Worm (Caenorhabditis elegans): Measurements from ENCODE around the gene F49C12.4.
A peak's percentile ranks its signal among the peaks of the same experiment; 100 is the strongest.

The F49C12.4 gene

DNA sequence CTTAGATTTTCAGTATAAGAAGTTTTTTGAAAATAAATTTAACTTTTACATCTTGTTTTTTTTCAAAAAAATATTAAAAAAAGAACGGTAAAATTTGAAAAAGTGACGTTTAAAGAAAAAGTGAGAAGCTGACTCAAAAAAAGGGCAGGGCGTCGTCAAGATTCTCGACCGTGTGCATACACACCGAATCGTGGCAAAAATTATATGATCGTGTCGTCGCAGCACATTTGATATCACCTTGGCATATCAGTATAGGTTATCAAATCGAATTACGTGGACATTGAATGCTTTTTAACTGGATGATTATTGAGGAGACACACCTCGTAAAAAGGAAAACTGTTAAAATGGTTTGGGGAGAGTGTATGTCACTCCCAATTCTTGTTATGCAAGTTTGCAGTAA, 29.1 kb upstream of the F49C12.4 start:
- TF ChIP-seq daf-16 (GFP tag; optimal IDR thresholded peaks at IDR 0.05): peak in 1 of 2 experiments; percentile 2
- peak; percentile 59 for TF ChIP-seq daf-16 (tag; optimal IDR thresholded peaks at IDR 0.05)
- TF ChIP-seq mep-1 (tag; optimal IDR thresholded peaks at IDR 0.05): peak; percentile 21
- peak; percentile 24 for TF ChIP-seq nhr-102 (tag; optimal IDR thresholded peaks at IDR 0.05)
- peak; percentile 34 for TF ChIP-seq ama-1 (optimal IDR thresholded peaks at IDR 0.05)
- peak; percentile 11 for TF ChIP-seq mes-2 (tag; optimal IDR thresholded peaks at IDR 0.05; ENCODE audit: poor library complexity, severe bottlenecking)
- TF ChIP-seq snpc-1.2 (GFP tag; IDR thresholded peaks at IDR 0.05): no peak
- TF ChIP-seq T20F7.1 (GFP tag; optimal IDR thresholded peaks at IDR 0.05): peak; percentile 29
- peak; percentile 88 for TF ChIP-seq php-3 (GFP tag; IDR thresholded peaks at IDR 0.05)
- peak; percentile 5 for TF ChIP-seq hlh-30 (tag; optimal IDR thresholded peaks at IDR 0.05; ENCODE audit: insufficient read depth)
- TF ChIP-seq lir-3 (tag; optimal IDR thresholded peaks at IDR 0.05): no peak
- peak; percentile 82 for TF ChIP-seq nhr-77 (tag; optimal IDR thresholded peaks at IDR 0.05)
- no peak for TF ChIP-seq vab-7 (GFP tag; IDR thresholded peaks at IDR 0.05)
- TF ChIP-seq egl-43 (GFP tag; IDR thresholded peaks at IDR 0.05): no peak
- TF ChIP-seq lin-38 (GFP tag; IDR thresholded peaks at IDR 0.05): peak; percentile 39; the same call in 1 of the 2 replicates
- TF ChIP-seq snpc-4 (tag; optimal IDR thresholded peaks at IDR 0.05): no peak
- TF ChIP-seq nhr-28 (tag; optimal IDR thresholded peaks at IDR 0.05): peak; percentile 91
- 0 out of 2 replicates have a peak, but pooled peaks have one; percentile 27 for TF ChIP-seq lin-1 (GFP tag; IDR thresholded peaks at IDR 0.05)
- TF ChIP-seq aha-1 (tag): peak; percentile 58
- TF ChIP-seq dve-1 (tag; optimal IDR thresholded peaks at IDR 0.05; ENCODE audit: insufficient read depth): peak; percentile 73
- TF ChIP-seq mxl-3 (GFP tag; optimal IDR thresholded peaks at IDR 0.05): peak; percentile 53
- peak; percentile 97 for TF ChIP-seq pqm-1 (tag; optimal IDR thresholded peaks at IDR 0.05)
- 0 out of 2 replicates have a peak, but pooled peaks have one; percentile 40 for TF ChIP-seq nhr-41 (GFP tag; IDR thresholded peaks at IDR 0.05)
- TF ChIP-seq dmd-6 (GFP tag; IDR thresholded peaks at IDR 0.05): peak; percentile 80
- peak; percentile 79 for TF ChIP-seq hlh-11 (tag; optimal IDR thresholded peaks at IDR 0.05)

DNA sequence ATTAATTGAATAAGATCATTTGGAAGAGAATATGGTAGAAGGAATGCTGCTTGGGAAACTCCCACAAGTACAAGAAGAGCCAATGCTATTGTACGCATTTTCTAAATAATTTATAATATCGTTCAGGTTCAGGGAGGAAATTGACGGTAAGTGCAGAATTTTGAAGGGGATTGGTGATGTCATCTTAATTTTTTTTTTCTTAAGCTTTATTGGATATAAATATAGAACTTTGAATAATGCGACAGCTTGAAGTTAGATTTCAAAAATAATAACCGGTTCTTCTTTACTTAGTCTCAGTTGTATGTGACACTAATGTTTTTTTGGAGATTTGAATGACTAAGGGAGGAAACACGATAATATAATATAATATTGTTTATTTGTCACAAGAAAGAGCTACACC, 26.9 kb upstream of the F49C12.4 start, which contains the start of gene nspg-7.1:
Gene nspg-7.1, minus strand, starts transcription at position 101 of the 400 bp plus-strand sequence.
- TF ChIP-seq madf-5 (GFP tag; IDR thresholded peaks at IDR 0.05): no peak
- TF ChIP-seq fkh-10 (GFP tag; optimal IDR thresholded peaks at IDR 0.05): no peak
- no peak for TF ChIP-seq nhr-111 (GFP tag; optimal IDR thresholded peaks at IDR 0.05)
- no peak for TF ChIP-seq daf-19 (GFP tag; conservative IDR thresholded peaks at IDR 0.05)
- no peak for TF ChIP-seq ceh-44 (GFP tag; IDR thresholded peaks at IDR 0.05)
- TF ChIP-seq aha-1 (tag): no peak
- no peak for TF ChIP-seq set-16 (GFP tag; IDR thresholded peaks at IDR 0.05)

DNA sequence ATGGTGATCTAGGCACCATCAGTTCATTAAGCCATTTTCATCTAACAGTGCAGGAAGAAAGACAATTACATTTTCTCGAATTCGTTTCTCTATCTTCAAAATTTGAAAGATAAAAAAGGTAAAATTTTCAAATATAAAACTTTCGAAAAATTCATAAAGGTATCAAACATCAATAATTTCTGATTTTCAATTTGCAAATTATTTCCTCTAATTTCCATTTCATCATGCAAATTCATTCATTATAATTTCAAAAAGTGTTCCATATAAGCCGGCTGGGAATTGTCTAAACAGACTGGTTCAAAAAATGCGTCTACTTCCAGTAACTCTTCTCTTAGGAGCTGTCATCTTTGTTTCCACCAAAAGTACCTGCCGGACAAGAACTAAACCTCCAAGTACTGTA, 23.8 kb upstream of the F49C12.4 start, which contains the start of gene clec-183:
Gene clec-183, plus strand, starts transcription at position 301 of the 400 bp plus-strand sequence.
- TF ChIP-seq fos-1 (tag; optimal IDR thresholded peaks at IDR 0.05) (no peak), duxl-1 (tag; optimal IDR thresholded peaks at IDR 0.05; ENCODE audit: poor library complexity) (no peak)

DNA sequence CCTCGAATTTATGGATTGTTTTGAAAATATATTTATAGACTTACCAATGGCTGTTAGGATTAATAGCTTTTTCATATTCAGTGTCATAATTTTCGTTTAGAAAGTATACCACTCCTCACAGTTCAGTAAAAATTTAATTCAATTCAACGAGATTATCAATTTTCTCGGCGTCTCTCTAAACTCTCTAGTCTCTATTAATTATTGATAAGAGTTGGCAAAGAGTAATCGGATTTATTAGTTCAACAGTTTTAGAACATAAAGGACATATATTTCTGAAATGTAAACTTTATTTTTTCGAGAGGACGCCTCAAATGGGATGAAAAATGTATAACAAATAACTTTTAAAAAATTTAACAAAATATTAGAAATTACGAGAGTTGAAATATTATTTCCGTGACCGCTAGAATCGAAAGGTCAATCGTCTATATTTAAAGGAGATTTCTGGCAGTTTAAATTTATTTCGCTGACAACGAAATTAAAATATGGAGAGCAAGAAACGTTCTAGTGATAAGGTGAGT, 20.2 kb upstream of the F49C12.4 start, which contains the start of the genes nspg-11 and F49C12.15:
Gene nspg-11, minus strand, starts transcription at position 101 of the 518 bp plus-strand sequence.
Gene F49C12.15, plus strand, starts transcription at position 468 of the 518 bp plus-strand sequence.
- TF ChIP-seq madf-5 (GFP tag; IDR thresholded peaks at IDR 0.05): no peak
- TF ChIP-seq lin-39 (tag; optimal IDR thresholded peaks at IDR 0.05): no peak
- TF ChIP-seq ZK546.5 (tag; optimal IDR thresholded peaks at IDR 0.05): no peak
- TF ChIP-seq ztf-7 (tag; optimal IDR thresholded peaks at IDR 0.05): no peak
- TF ChIP-seq pqm-1 (tag; optimal IDR thresholded peaks at IDR 0.05): no peak
- no peak for TF ChIP-seq mdt-29 (GFP tag; IDR thresholded peaks at IDR 0.05)
- TF ChIP-seq snpc-4 (tag; optimal IDR thresholded peaks at IDR 0.05): no peak
- no peak for TF ChIP-seq madf-9 (GFP tag; conservative IDR thresholded peaks at IDR 0.05)
- no peak for TF ChIP-seq T26A8.4 (GFP tag; IDR thresholded peaks at IDR 0.05)
- no peak for TF ChIP-seq T20F7.1 (GFP tag; optimal IDR thresholded peaks at IDR 0.05)
- no peak for TF ChIP-seq nhr-6 (tag; optimal IDR thresholded peaks at IDR 0.05)
- no peak for TF ChIP-seq nhr-237 (tag; optimal IDR thresholded peaks at IDR 0.05)
- no peak for TF ChIP-seq ceh-44 (GFP tag; IDR thresholded peaks at IDR 0.05)
- no peak for TF ChIP-seq ceh-62 (tag; optimal IDR thresholded peaks at IDR 0.05)
- no peak for TF ChIP-seq aly-2 (tag; optimal IDR thresholded peaks at IDR 0.05)
- TF ChIP-seq rbr-2 (tag; optimal IDR thresholded peaks at IDR 0.05): no peak

All from whole organism, L4 larva.